Worm (Caenorhabditis elegans) whole organism, midembryonic: ENCODE data around the gene srx-104.

Source experiments
- T22C8.4 ChIP-seq: fragments of 200-800 bp; sonication (Bioruptor generic); IDR thresholded peaks from 2 replicates; pipeline ENCODE4 v1.3.6; 2022; ENCODE audit warnings: missing genetic modification characterization, missing compliant biosample characterization
- cog-1 ChIP-seq: sonication (generic microtip); optimal IDR thresholded peaks from 2 replicates; lab custom pipeline; 2016; ENCODE audit warnings: missing genetic modification characterization, missing compliant biosample characterization
- flt-1 ChIP-seq: fragments of 200-800 bp; sonication (Bioruptor generic); IDR thresholded peaks from 2 replicates; pipeline ENCODE4 v1.3.6; 2022; ENCODE audit warnings: missing genetic modification characterization, missing compliant biosample characterization
- klf-2 ChIP-seq: fragments of 200-800 bp; sonication (Bioruptor generic); conservative IDR thresholded peaks from 2 replicates; pipeline ENCODE4 v1.3.6; 2022; ENCODE audit warnings: missing genetic modification reagents, missing genetic modification characterization, missing compliant biosample characterization
- med-1 ChIP-seq: sonication (generic microtip); optimal IDR thresholded peaks from 2 replicates; lab custom pipeline; 2017; ENCODE audit warnings: missing genetic modification characterization, mild to moderate bottlenecking, missing compliant biosample characterization, antibody characterized with exemption, missing genetic modification reagents; ENCODE audit not compliant: insufficient read depth
- ref-1 ChIP-seq: fragments of 200-800 bp; sonication (Bioruptor generic); conservative IDR thresholded peaks from 2 replicates; pipeline ENCODE4 v1.3.6; 2022; ENCODE audit warnings: missing genetic modification reagents, missing genetic modification characterization, missing compliant biosample characterization
- tab-1 ChIP-seq: fragments of 200-800 bp; sonication (Bioruptor generic); IDR thresholded peaks from 2 replicates; pipeline ENCODE4 v1.3.6; 2022; ENCODE audit warnings: missing genetic modification characterization, missing compliant biosample characterization
- ztf-29 ChIP-seq: fragments of 200-800 bp; sonication (Bioruptor generic); IDR thresholded peaks from 2 replicates; pipeline ENCODE4 v1.3.6; 2022; ENCODE audit warnings: missing genetic modification reagents, missing genetic modification characterization, missing compliant biosample characterization

DNA sequence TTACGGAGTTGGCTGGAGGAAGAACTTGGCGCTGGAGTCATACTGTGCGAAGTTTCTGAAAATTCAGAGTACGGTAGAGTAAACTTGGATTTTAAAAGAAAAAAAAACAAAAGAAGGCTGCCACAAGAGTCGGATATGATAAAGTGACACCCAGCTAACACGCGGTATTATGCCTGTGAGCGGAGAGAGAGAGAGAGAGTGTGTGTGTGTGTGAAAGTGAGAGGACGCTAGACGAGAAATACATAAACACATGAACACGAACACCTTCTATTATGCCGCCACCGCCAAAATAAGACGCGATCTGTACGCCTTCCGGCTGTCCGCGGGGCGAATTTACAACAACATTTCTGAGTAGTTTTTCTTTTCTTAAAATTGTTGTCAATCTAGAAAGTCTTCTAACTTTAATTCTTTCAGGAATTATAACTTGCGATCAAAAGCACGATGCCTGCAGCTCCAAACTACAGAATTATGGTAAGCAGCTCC is 37.4 kb upstream of the srx-104 start, which contains the start of gene F12E12.6:
- TF ChIP-seq ztf-29: no peak
- no peak for TF ChIP-seq flt-1 (GFP tag; lab: Robert Waterston, UW)
- TF ChIP-seq klf-2: no peak
- no peak for TF ChIP-seq ref-1
- no peak for TF ChIP-seq cog-1
- TF ChIP-seq med-1 (GFP tag; lab: Kevin White, UChicago): no peak
- no peak for TF ChIP-seq tab-1 (GFP tag; lab: Robert Waterston, UW)
- no peak for TF ChIP-seq T22C8.4 (GFP tag; lab: Robert Waterston, UW)
